Fruit fly (Drosophila melanogaster) Kc167 (cell line): ENCODE results near the gene CG8372.

Source experiments
- Myc ChIP-seq: fragments of >200 bp; optimal IDR thresholded peaks from 2 replicates; lab custom pipeline; 2017; ENCODE audit warnings: missing external identifiers
- Sin3A ChIP-seq: fragments of >200 bp; optimal IDR thresholded peaks from 2 replicates; lab custom pipeline; 2018; ENCODE audit warnings: missing external identifiers
- h ChIP-seq: fragments of >200 bp; optimal IDR thresholded peaks from 3 replicates; lab custom pipeline; 2018; ENCODE audit warnings: missing external identifiers
- insv ChIP-seq: fragments of >200 bp; optimal IDR thresholded peaks from 3 replicates; lab custom pipeline; 2018; ENCODE audit warnings: missing external identifiers
- psq ChIP-seq: fragments of >200 bp; optimal IDR thresholded peaks from 2 replicates; lab custom pipeline; 2017; ENCODE audit warnings: missing external identifiers
- ttk ChIP-seq: sonication (Bioruptor generic); optimal IDR thresholded peaks from 2 replicates; lab custom pipeline; 2017; ENCODE audit warnings: missing external identifiers

CG8372 gene

dm6 chr2L:8202569-8202968 is 10.1 kb downstream of the CG8372 start:
- TF ChIP-seq psq = no peak
- TF ChIP-seq insv (lab: Kevin White, UChicago) = no peak
- TF ChIP-seq h (lab: Kevin White, UChicago) = no peak
- no peak for TF ChIP-seq ttk (lab: Kevin White, UChicago)

DNA sequence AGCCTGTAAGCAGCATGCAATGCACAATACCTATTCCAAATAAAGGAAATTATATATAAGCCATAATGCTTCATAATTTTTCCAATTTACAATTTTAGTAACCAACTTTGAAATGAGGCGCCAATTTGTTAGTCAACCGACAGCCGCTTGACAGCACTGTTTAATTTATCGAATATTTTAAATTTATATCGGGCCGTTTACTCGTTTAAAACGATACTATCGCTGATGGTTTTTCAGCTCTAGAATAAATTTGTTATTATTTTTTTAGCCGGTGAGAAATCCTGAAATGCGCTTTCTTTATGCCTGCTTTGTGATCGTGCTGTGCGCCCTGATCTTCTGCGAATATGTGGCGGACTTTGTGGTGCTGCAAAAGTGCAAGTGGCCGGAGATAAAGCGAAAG is 13.9 kb downstream of the CG8372 start, which contains the start of gene PGAP5:
PGAP5 (plus strand) TSS at position 126 of the 400 bp plus-strand sequence.
- TF ChIP-seq ttk (lab: Kevin White, UChicago) = no peak
- TF ChIP-seq Sin3A = no peak
- TF ChIP-seq Myc = no peak
- TF ChIP-seq h (lab: Kevin White, UChicago) = no peak
- no peak for TF ChIP-seq insv (lab: Kevin White, UChicago)
- no peak for TF ChIP-seq psq

DNA sequence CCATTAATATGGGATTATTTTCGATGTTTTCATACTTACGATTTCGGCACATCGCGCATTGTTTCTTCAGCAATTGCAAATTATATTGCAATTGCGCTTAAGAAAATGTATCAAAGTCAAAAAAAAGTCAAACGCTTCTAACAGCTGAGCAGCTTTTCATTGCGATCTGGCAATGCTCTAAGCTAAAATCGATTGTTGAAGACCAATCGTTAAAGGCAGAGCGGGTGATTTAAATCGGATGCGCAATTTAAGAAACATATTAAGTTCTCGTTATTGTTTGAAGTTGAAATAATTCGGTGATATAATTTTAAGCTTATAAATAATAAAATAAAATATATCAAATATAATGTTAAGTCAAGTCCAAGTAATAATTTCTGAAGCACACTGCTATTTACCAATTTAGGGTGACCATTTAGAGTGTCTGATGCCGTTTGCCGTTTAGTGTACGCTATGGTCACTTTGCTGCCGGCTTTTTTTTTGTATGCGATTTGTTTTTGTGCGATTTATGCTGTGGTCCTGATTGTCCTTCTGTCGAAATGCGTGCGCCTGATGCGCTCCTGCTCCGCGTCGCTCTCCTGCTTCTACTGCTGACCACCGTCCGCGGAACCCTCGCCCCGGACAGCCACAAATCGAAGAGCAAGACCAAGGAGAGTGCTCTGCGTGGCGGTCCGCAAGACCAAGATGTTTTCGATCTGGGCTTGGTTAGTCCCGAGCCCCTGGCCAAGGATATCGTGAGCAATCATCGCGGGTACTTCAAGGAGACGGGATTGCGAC is 15.8 kb downstream of the CG8372 start, which contains the start of the genes CG8475 and CG8460:
CG8475 (minus strand) TSS at position 162 of the 774 bp plus-strand sequence.
CG8460 (plus strand) TSS at position 437 of the 774 bp plus-strand sequence.
- no peak for TF ChIP-seq Sin3A
- TF ChIP-seq ttk (lab: Kevin White, UChicago) = no peak
- no peak for TF ChIP-seq h (lab: Kevin White, UChicago)
- TF ChIP-seq Myc = no peak
- no peak for TF ChIP-seq psq
- TF ChIP-seq insv (lab: Kevin White, UChicago) = no peak

DNA sequence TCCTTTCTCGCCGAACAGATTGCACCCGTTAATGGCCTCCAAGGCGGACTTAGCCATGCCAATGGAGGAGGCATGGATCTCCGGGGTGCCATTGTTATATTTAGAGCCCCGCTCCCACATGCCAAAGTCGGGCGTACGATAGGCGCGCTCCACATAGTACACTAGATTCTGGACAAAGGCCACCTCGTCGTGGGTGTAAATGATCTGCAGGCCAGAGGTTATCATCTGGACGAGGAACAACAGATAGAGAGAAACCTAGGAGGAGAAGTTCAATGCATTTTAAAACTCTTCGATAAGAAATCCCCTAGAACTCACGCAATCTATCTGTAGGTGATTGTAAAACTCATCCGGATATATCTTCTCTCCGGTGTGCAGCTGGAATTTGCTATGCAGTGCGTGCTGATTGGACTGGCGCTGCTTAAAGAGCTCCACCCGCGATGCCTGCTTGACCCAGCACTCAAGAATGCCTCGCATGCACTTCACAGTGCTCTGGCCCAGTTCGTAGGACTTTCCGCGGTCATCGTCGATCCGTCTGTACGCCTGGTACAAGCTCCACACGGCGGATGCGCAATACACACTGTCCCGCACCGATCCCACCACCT is 16.9 kb downstream of the CG8372 start:
- no peak for TF ChIP-seq ttk (lab: Kevin White, UChicago)
- TF ChIP-seq insv (lab: Kevin White, UChicago) = no peak
- TF ChIP-seq Myc = no peak
- TF ChIP-seq Sin3A = no peak
- TF ChIP-seq psq = no peak
- no peak for TF ChIP-seq h (lab: Kevin White, UChicago)

DNA sequence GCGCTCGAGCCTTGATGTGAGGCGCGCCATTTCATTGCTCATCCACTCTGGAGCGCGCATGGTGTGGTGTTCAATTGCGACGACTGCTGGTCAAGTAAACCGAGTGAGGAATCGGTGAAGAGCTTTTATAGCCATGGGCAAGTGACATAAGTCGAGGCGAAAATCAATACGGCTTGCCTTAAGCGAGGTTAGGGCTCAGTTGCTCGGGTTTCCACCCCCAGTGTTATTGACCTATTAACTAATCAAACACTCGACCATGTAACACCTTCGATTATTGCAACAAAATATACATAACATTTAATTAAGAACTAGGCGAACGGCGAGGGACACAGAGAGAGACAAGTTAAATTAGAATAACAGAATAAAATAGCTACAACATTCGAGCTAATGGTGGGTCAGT is 22.0 kb downstream of the CG8372 start, which contains the start of gene CG34134:
CG34134 (minus strand) TSS at position 101 of the 400 bp plus-strand sequence.
- no peak for TF ChIP-seq h (lab: Kevin White, UChicago)
- TF ChIP-seq psq = no peak
- no peak for TF ChIP-seq Myc
- TF ChIP-seq ttk (lab: Kevin White, UChicago) = no peak
- TF ChIP-seq Sin3A = no peak
- no peak for TF ChIP-seq insv (lab: Kevin White, UChicago)

DNA sequence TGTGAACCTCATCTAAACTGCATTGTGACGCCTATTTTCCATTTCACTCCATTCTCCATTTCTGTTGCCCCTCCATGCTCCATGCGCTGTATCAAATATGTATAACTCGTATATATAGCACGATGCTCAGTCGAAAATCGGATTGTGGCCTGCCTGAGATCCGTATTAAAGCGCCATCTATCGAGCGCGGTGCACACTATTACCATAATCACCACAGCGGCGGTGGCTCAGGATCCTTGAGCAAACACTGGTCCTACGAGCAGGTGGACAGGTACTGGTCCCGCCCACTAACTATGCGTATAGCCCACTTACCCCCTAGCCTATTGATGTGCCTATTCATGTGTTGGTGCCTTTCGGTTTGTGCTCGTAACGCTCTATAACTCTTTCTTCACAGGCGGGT is 27.7 kb downstream of the CG8372 start:
- TF ChIP-seq Myc = no peak
- TF ChIP-seq ttk (lab: Kevin White, UChicago) = no peak
- TF ChIP-seq Sin3A = no peak
- TF ChIP-seq h (lab: Kevin White, UChicago) = no peak
- TF ChIP-seq insv (lab: Kevin White, UChicago) = no peak
- no peak for TF ChIP-seq psq

DNA sequence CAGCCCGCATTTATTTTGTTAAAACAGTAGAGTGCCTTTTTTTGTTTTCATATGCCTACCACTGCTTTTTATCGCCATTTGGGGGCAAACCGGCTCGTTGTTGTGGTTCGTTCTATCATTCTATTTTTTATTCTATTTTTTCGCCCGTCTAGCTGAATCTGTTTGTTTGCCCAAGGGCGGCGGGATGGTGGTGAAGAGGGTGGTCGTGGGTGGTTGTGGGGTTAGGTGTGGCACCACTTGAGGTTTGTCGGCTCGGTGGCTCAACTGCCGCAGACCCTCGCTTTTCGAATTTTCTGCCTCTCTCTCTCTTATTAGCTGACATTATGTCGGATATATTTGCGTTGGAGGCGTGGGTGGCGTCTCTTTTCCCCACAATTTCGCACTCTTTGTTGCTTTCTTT is 41.2 kb downstream of the CG8372 start:
- TF ChIP-seq h (lab: Kevin White, UChicago) (no peak), Myc (no peak), ttk (lab: Kevin White, UChicago) (no peak), Sin3A (no peak), insv (lab: Kevin White, UChicago) (no peak), psq (no peak)

DNA sequence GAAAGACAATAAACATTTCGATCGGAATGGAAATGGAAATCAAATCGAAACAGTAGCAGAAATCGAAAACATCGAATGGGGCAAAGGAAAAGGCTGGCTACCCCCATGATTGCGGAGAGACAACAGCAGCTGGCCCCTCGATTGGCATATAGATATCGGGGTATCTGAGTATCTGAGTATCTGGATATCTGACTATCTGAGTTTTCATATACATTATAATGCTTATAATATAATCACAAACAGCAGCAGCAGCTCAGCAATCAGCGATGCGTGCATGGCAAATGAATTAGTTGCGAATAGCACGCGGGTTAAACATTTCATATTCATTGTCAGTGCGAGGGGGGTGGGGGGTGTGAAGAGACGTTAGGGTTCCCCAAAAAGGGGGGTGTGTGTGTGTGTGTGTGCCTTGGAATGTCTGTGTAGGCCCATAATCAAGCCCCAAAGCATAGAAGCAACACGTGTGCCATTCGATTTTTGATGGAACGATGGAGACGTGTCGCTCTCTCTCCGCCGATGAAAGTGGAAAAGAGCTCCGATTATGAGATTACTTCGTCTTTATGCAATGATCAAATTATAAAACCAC is 42.0 kb downstream of the CG8372 start:
- TF ChIP-seq psq (no peak), Sin3A (no peak), ttk (lab: Kevin White, UChicago) (no peak), h (lab: Kevin White, UChicago) (no peak), Myc (no peak), insv (lab: Kevin White, UChicago) (no peak)

- TF ChIP-seq Myc = no peak
- no peak for TF ChIP-seq ttk (lab: Kevin White, UChicago)
- no peak for TF ChIP-seq h (lab: Kevin White, UChicago)
- no peak for TF ChIP-seq psq
Observed at dm6 chr2L:8168075-8168474, 44.6 kb downstream of the CG8372 start.

DNA sequence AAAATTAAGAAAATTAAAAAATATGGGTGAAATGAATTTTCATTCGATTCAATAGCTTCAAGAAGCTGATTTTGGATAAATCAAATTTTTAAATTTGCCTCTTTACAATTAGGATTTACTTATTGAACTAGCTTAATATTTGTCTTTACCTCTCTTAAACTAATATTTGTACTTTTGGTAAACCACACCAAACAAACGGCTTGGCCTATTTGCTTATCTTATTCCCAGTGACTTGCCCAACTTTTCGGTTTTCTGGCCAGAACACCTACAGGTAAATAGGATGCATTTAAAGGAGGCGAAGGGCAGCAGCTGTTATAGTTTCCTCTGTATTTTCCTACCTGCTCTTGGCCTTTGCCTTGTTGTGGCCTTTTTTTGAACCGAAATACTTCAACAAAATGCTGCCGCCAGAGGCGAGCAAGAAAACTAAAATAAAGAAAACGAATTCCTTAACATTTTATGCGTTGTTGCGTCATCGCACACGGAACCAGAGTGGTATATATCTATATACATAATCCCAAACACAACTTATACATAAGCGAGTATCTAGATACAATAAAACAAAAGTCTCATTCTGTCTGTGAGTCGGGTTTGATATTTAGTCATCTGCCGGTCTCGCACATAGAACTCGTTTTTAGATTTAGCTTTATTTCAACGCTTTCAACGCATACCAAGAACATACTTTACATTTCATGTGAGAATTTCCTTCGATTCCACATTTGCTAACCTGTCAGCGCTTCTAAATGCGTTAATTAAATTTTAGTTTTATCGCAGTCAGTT is 46.7 kb downstream of the CG8372 start:
- TF ChIP-seq h (lab: Kevin White, UChicago) (no peak), Myc (no peak)

DNA sequence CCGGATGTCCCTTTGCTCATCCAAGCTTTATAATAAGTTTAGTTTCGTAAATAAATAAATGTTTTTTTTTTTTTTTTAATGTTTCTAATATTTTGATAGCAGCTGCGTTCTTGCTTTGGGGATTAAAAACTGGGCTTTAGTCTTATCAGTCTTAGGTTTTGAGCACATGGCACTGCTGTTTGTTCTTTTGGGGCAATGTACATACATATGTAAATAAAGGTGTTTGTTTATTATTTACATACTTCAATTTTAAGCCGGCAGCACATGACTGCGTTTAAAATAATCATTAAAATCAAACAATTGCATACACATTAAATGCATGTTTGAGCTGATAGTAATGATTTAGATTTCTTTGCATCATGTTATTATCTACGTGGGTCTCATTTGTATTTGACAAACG is 48.5 kb downstream of the CG8372 start:
- TF ChIP-seq ttk (lab: Kevin White, UChicago) = no peak
- no peak for TF ChIP-seq Myc
- TF ChIP-seq insv (lab: Kevin White, UChicago) = no peak
- TF ChIP-seq Sin3A = no peak
- no peak for TF ChIP-seq h (lab: Kevin White, UChicago)
- no peak for TF ChIP-seq psq

- TF ChIP-seq psq = no peak
- no peak for TF ChIP-seq h (lab: Kevin White, UChicago)
- TF ChIP-seq insv (lab: Kevin White, UChicago) = no peak
- TF ChIP-seq ttk (lab: Kevin White, UChicago) = no peak
- TF ChIP-seq Sin3A = no peak
- TF ChIP-seq Myc = no peak
Observed at dm6 chr2L:8163588-8164166, 49.0 kb downstream of the CG8372 start.
